Worm (Caenorhabditis elegans) whole organism, L1 larva: ENCODE data around the gene sdc-2.
A peak's percentile ranks its signal among the peaks of the same experiment; 100 is the strongest.

ENCODE experiments used
- C04F5.9 ChIP-seq: sonication (generic microtip); optimal IDR thresholded peaks from 2 replicates; lab custom pipeline; 2016; ENCODE audit warnings: missing genetic modification characterization, missing compliant biosample characterization
- C16A3.4 ChIP-seq: fragments of 150-350 bp; optimal IDR thresholded peaks from 2 replicates; lab custom pipeline; 2014; ENCODE audit warnings: missing biosample characterization, missing genetic modification characterization
- aha-1 ChIP-seq: fragments of 150-350 bp; optimal IDR thresholded peaks from 2 replicates; lab custom pipeline; 2014; ENCODE audit warnings: missing biosample characterization, missing genetic modification characterization
- alr-1 ChIP-seq: fragments of 200-800 bp; sonication (Bioruptor generic); optimal IDR thresholded peaks from 2 replicates; lab custom pipeline; 2018; ENCODE audit warnings: borderline replicate concordance, mild to moderate bottlenecking, missing genetic modification characterization, missing compliant biosample characterization
- aly-2 ChIP-seq: fragments of 150-350 bp; optimal IDR thresholded peaks from 2 replicates; lab custom pipeline; 2014; ENCODE audit warnings: missing biosample characterization, missing genetic modification characterization
- ama-1 ChIP-seq: fragments of 150-350 bp; optimal IDR thresholded peaks from 2 replicates; lab custom pipeline; 2014
- blmp-1 ChIP-seq: fragments of 150-350 bp; optimal IDR thresholded peaks from 2 replicates; lab custom pipeline; 2014; ENCODE audit warnings: missing biosample characterization, missing genetic modification characterization
- ceh-63 ChIP-seq: fragments of 200-800 bp; sonication (Bioruptor generic); optimal IDR thresholded peaks from 2 replicates; lab custom pipeline; 2018; ENCODE audit warnings: mild to moderate bottlenecking, missing genetic modification characterization, missing compliant biosample characterization
- ceh-8 ChIP-seq: fragments of 200-800 bp; sonication (Bioruptor generic); optimal IDR thresholded peaks from 2 replicates; lab custom pipeline; 2018; ENCODE audit warnings: mild to moderate bottlenecking, missing genetic modification characterization, moderate library complexity, missing compliant biosample characterization
- efl-3 ChIP-seq: fragments of 200-800 bp; sonication (Bioruptor generic); optimal IDR thresholded peaks from 2 replicates; lab custom pipeline; 2018; ENCODE audit warnings: mild to moderate bottlenecking, missing genetic modification characterization, missing compliant biosample characterization
- egl-27 ChIP-seq, 2 experiments: fragments of 150-350 bp in 1 of 2; sonication (generic microtip); optimal IDR thresholded peaks; 3 replicates each; lab custom pipeline; 2017 to 2018; ENCODE audit warnings: missing biosample characterization in 2 of 2, missing genetic modification characterization in 2 of 2, missing genetic modification reagents in 2 of 2
- elt-3 ChIP-seq, 6 experiments: fragments of 150-350 bp in 1 of 6; sonication (generic microtip); optimal IDR thresholded peaks; 2 replicates each; lab custom pipeline; 2017 to 2018; ENCODE audit warnings: missing biosample characterization in 6 of 6, missing genetic modification characterization in 6 of 6, inconsistent platforms in 1 of 6
- ets-5 ChIP-seq: fragments of 200-800 bp; sonication (Bioruptor generic); IDR thresholded peaks from 2 replicates; pipeline ENCODE4 v1.3.6; 2022; ENCODE audit warnings: missing genetic modification characterization, missing compliant biosample characterization
- fkh-10 ChIP-seq: sonication (generic microtip); optimal IDR thresholded peaks from 2 replicates; lab custom pipeline; 2017; ENCODE audit warnings: missing biosample characterization, missing genetic modification reagents, missing genetic modification characterization
- grh-1 ChIP-seq: fragments of 200-800 bp; sonication (Bioruptor generic); IDR thresholded peaks from 2 replicates; pipeline ENCODE4 v1.3.6; 2022; ENCODE audit warnings: missing genetic modification reagents, missing genetic modification characterization, missing compliant biosample characterization
- hlh-4 ChIP-seq: sonication (generic microtip); optimal IDR thresholded peaks from 2 replicates; lab custom pipeline; 2016; ENCODE audit warnings: mild to moderate bottlenecking, missing genetic modification characterization, missing compliant biosample characterization
- hpl-2 ChIP-seq: fragments of 150-350 bp; optimal IDR thresholded peaks from 2 replicates; lab custom pipeline; 2014; ENCODE audit warnings: missing biosample characterization, missing genetic modification reagents, missing genetic modification characterization
- jun-1 ChIP-seq: fragments of 150-350 bp; optimal IDR thresholded peaks from 2 replicates; lab custom pipeline; 2014; ENCODE audit warnings: missing biosample characterization, missing genetic modification reagents, missing genetic modification characterization
- lin-13 ChIP-seq: fragments of 150-350 bp; optimal IDR thresholded peaks from 2 replicates; lab custom pipeline; 2014; ENCODE audit warnings: missing biosample characterization, missing genetic modification reagents, missing genetic modification characterization
- lin-14 ChIP-seq: fragments of 200-800 bp; sonication (Bioruptor generic); optimal IDR thresholded peaks from 2 replicates; lab custom pipeline; 2018; ENCODE audit warnings: mild to moderate bottlenecking, missing genetic modification characterization, moderate library complexity, missing compliant biosample characterization
- lin-15B ChIP-seq: fragments of 150-350 bp; sonication (generic microtip); optimal IDR thresholded peaks from 3 replicates; lab custom pipeline; 2014; ENCODE audit warnings: missing biosample characterization, missing genetic modification characterization
- lin-35 ChIP-seq, 2 experiments: fragments of 150-350 bp; optimal IDR thresholded peaks; 2 replicates each; lab custom pipeline; 2014; ENCODE audit warnings: missing biosample characterization in 2 of 2, missing genetic modification characterization in 2 of 2, missing genetic modification reagents in 2 of 2
- mdl-1 ChIP-seq, 2 experiments: fragments of 150-350 bp; optimal IDR thresholded peaks; 2 replicates each; lab custom pipeline; 2014 to 2017; ENCODE audit warnings: missing biosample characterization in 2 of 2, missing genetic modification characterization in 2 of 2, inconsistent platforms in 1 of 2
- mep-1 ChIP-seq: fragments of 150-350 bp; optimal IDR thresholded peaks from 2 replicates; lab custom pipeline; 2014; ENCODE audit warnings: missing biosample characterization, missing genetic modification characterization
- nhr-237 ChIP-seq: fragments of 150-350 bp; optimal IDR thresholded peaks from 2 replicates; lab custom pipeline; 2014; ENCODE audit warnings: missing biosample characterization, missing genetic modification characterization
- nhr-47 ChIP-seq: sonication (generic microtip); optimal IDR thresholded peaks from 2 replicates; lab custom pipeline; 2016; ENCODE audit warnings: mild to moderate bottlenecking, missing genetic modification characterization, moderate library complexity, missing compliant biosample characterization
- nhr-71 ChIP-seq: sonication (generic microtip); optimal IDR thresholded peaks from 2 replicates; lab custom pipeline; 2016; ENCODE audit warnings: mild to moderate bottlenecking, missing genetic modification characterization, moderate library complexity, missing compliant biosample characterization
- nhr-84 ChIP-seq: sonication (generic microtip); optimal IDR thresholded peaks from 2 replicates; lab custom pipeline; 2017; ENCODE audit warnings: missing biosample characterization, missing genetic modification characterization
- nhr-85 ChIP-seq: sonication (generic microtip); peaks from one replicate; lab custom pipeline; 2016; ENCODE audit warnings: missing genetic modification characterization, inconsistent platforms, missing compliant biosample characterization
- pqm-1 ChIP-seq: sonication (generic microtip); optimal IDR thresholded peaks from 3 replicates; lab custom pipeline; 2017; ENCODE audit warnings: missing biosample characterization, missing genetic modification characterization
- skn-1 ChIP-seq: fragments of 150-350 bp; optimal IDR thresholded peaks from 2 replicates; lab custom pipeline; 2014; ENCODE audit warnings: missing biosample characterization, missing genetic modification characterization
- snpc-4 ChIP-seq: fragments of 150-350 bp; optimal IDR thresholded peaks from 2 replicates; lab custom pipeline; 2014; ENCODE audit warnings: missing biosample characterization, missing genetic modification characterization
- snu-23 ChIP-seq: sonication (generic microtip); optimal IDR thresholded peaks from 2 replicates; lab custom pipeline; 2016; ENCODE audit warnings: missing genetic modification characterization, missing compliant biosample characterization
- sox-4 ChIP-seq: sonication (generic microtip); optimal IDR thresholded peaks from 2 replicates; lab custom pipeline; 2016; ENCODE audit warnings: missing genetic modification characterization, missing compliant biosample characterization
- sup-37 ChIP-seq: fragments of 200-800 bp; sonication (Bioruptor generic); optimal IDR thresholded peaks from 2 replicates; lab custom pipeline; 2018; ENCODE audit warnings: mild to moderate bottlenecking, missing genetic modification characterization, missing compliant biosample characterization
- tbx-2 ChIP-seq: sonication (generic microtip); optimal IDR thresholded peaks from 2 replicates; lab custom pipeline; 2016; ENCODE audit warnings: missing genetic modification characterization, missing compliant biosample characterization
- tlp-1 ChIP-seq: fragments of 150-350 bp; optimal IDR thresholded peaks from 2 replicates; lab custom pipeline; 2014; ENCODE audit warnings: missing biosample characterization, missing genetic modification characterization
- unc-86 ChIP-seq: sonication (generic microtip); optimal IDR thresholded peaks from 2 replicates; lab custom pipeline; 2016; ENCODE audit warnings: missing genetic modification characterization, missing compliant biosample characterization
- unc-98 ChIP-seq: fragments of 200-800 bp; sonication (Bioruptor generic); IDR thresholded peaks from 2 replicates; pipeline ENCODE4 v1.3.6; 2022; ENCODE audit warnings: missing genetic modification characterization, missing compliant biosample characterization
- vab-15 ChIP-seq: sonication (generic microtip); optimal IDR thresholded peaks from 2 replicates; lab custom pipeline; 2017; ENCODE audit warnings: missing genotype, mild to moderate bottlenecking, missing genetic modification characterization, missing compliant biosample characterization
- ztf-11 ChIP-seq, 2 experiments: sonication (generic microtip); optimal IDR thresholded peaks; 2 replicates each; lab custom pipeline; 2016 to 2017; ENCODE audit warnings: missing genetic modification characterization in 2 of 2, missing biosample characterization in 1 of 2, missing compliant biosample characterization in 1 of 2

sdc-2 gene

ce11 chrX:11475780-11476179 lies 46.7 kb upstream of the sdc-2 start:
- TF ChIP-seq lin-14 (GFP tag; lab: Kevin White, UChicago) (peak; percentile 88), vab-15 (no peak)

DNA sequence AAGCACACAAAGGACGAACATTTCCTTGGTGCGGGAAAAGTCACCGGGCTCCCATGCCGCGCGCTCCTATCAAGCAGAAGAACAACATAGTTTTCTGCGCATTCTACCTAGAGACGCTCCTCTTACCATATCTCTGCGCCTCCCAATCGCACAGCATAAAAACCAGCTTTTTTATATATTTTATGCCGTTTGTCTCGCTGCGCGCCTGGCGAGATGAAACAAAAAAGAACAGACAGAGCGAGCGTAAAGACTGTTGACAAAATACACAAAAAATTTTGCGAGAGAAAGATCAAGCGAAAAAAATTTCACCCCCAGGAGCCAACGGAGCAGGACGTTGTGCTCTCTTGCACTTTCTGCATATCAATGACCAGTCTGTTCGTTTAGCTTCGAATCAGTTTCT lies 44.8 kb upstream of the sdc-2 start:
- TF ChIP-seq alr-1 (tag; lab: Kevin White, UChicago): no peak
- TF ChIP-seq snpc-4 (tag; lab: Kevin White, UChicago): no peak
- no peak for TF ChIP-seq unc-98 (GFP tag; lab: Robert Waterston, UW)
- TF ChIP-seq ets-5 (GFP tag; lab: Robert Waterston, UW): no peak
- peak; percentile 82 for TF ChIP-seq lin-14 (GFP tag; lab: Kevin White, UChicago)
- no peak for TF ChIP-seq pqm-1 (tag; lab: Kevin White, UChicago)
- TF ChIP-seq tbx-2: no peak
- TF ChIP-seq mep-1: no peak
- TF ChIP-seq grh-1: 0 out of 2 replicates have a peak, but pooled peaks have one; percentile 7
- no peak for TF ChIP-seq ztf-11 (tag; optimal IDR thresholded peaks at IDR 0.05; lab: Kevin White, UChicago)
- TF ChIP-seq C16A3.4 (tag; lab: Kevin White, UChicago): no peak
- no peak for TF ChIP-seq aly-2
- no peak for TF ChIP-seq fkh-10 (GFP tag; lab: Kevin White, UChicago)
- no peak for TF ChIP-seq sox-4 (tag; lab: Kevin White, UChicago)
- no peak for TF ChIP-seq sup-37
- no peak for TF ChIP-seq hlh-4 (tag; lab: Kevin White, UChicago)
- TF ChIP-seq efl-3 (GFP tag; lab: Kevin White, UChicago): no peak
- TF ChIP-seq, all 84 proteins: peak for 2

DNA sequence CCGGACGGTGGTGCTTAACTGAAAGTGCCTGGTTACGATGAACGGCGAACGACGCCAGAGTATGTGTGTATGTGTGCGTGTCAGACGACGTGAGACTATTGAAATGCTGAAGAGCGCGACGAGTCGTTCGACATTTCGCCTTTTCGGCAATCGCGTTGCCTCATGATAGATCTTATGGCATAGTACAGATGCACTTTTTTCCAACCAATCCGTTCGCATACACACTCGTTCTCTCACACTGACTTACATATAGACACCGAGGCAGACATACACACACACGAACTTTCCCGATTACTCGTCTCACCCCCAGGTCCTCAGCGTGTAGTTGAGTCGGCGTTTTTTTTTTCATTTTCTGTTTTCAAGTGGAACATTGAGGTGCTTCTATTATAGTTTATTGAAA lies 43.7 kb upstream of the sdc-2 start:
- peak in 1 of 2 experiments; percentile 6 for TF ChIP-seq mdl-1 (tag; optimal IDR thresholded peaks at IDR 0.05; lab: Kevin White, UChicago)
- peak; percentile 2 for TF ChIP-seq mep-1
- peak; percentile 48 for TF ChIP-seq lin-14 (GFP tag; lab: Kevin White, UChicago)
- no peak for TF ChIP-seq tbx-2
- TF ChIP-seq nhr-47 (tag; lab: Kevin White, UChicago): no peak
- TF ChIP-seq grh-1: no peak
- no peak for TF ChIP-seq vab-15

ce11 chrX:11479321-11479863 lies 43.1 kb upstream of the sdc-2 start:
- TF ChIP-seq snu-23 (GFP tag; lab: Kevin White, UChicago): no peak
- peak; percentile 90 for TF ChIP-seq lin-14 (GFP tag; lab: Kevin White, UChicago)
- no peak for TF ChIP-seq nhr-237
- TF ChIP-seq vab-15: no peak
- TF ChIP-seq blmp-1 (tag; lab: Kevin White, UChicago): peak; percentile 44
- TF ChIP-seq lin-13 (GFP tag; lab: Kevin White, UChicago): no peak
- peak in 1 of 6 experiments; percentile 73 for TF ChIP-seq elt-3 (tag; optimal IDR thresholded peaks at IDR 0.05; lab: Kevin White, UChicago)
- peak in 1 of 2 experiments; percentile 9 for TF ChIP-seq lin-35 (GFP tag; optimal IDR thresholded peaks at IDR 0.05; lab: Kevin White, UChicago)
- no peak for TF ChIP-seq nhr-84 (tag; lab: Kevin White, UChicago)
- TF ChIP-seq tlp-1 (tag; lab: Kevin White, UChicago): no peak
- no peak for TF ChIP-seq fkh-10 (GFP tag; lab: Kevin White, UChicago)
- no peak for TF ChIP-seq jun-1 (tag; lab: Kevin White, UChicago)
- no peak for TF ChIP-seq mdl-1 (tag; optimal IDR thresholded peaks at IDR 0.05; lab: Kevin White, UChicago)
- TF ChIP-seq ama-1 (lab: Kevin White, UChicago): no peak
- TF ChIP-seq ceh-63 (GFP tag; lab: Kevin White, UChicago): no peak
- no peak for TF ChIP-seq lin-15B (tag; lab: Kevin White, UChicago)
- TF ChIP-seq C16A3.4 (tag; lab: Kevin White, UChicago): no peak
- TF ChIP-seq C04F5.9 (tag; lab: Kevin White, UChicago): no peak
- TF ChIP-seq unc-86 (tag; lab: Kevin White, UChicago): no peak
- TF ChIP-seq skn-1 (tag; lab: Kevin White, UChicago): peak; percentile 38
- no peak for TF ChIP-seq egl-27 (tag; optimal IDR thresholded peaks at IDR 0.05; lab: Kevin White, UChicago)
- peak; percentile 9 for TF ChIP-seq mep-1
- TF ChIP-seq ceh-8 (GFP tag; lab: Kevin White, UChicago): no peak
- TF ChIP-seq nhr-85 (tag; lab: Kevin White, UChicago): peak; percentile 55
- no peak for TF ChIP-seq tbx-2
- no peak for TF ChIP-seq hpl-2 (GFP tag; lab: Kevin White, UChicago)
- no peak for TF ChIP-seq nhr-71 (tag; lab: Kevin White, UChicago)
- no peak for TF ChIP-seq aha-1 (tag; lab: Kevin White, UChicago)
- TF ChIP-seq, all 84 proteins: peak for 7
